Worm (Caenorhabditis elegans) whole organism, young adult: ENCODE results near the gene ced-9.

Source experiments
- F49E8.2 ChIP-seq: sonication (generic microtip); optimal IDR thresholded peaks from 3 replicates; lab custom pipeline; 2017; ENCODE audit warnings: missing genetic modification characterization, mild to moderate bottlenecking, missing compliant biosample characterization, antibody characterized with exemption, moderate library complexity; ENCODE audit not compliant: insufficient read depth
- F57C9.4 ChIP-seq: sonication (generic microtip); optimal IDR thresholded peaks from 2 replicates; lab custom pipeline; 2017; ENCODE audit warnings: mild to moderate bottlenecking, missing genetic modification characterization, missing compliant biosample characterization
- T26A5.8 ChIP-seq: sonication (generic microtip); optimal IDR thresholded peaks from 2 replicates; lab custom pipeline; 2016; ENCODE audit warnings: missing genetic modification characterization, missing compliant biosample characterization
- ccch-3 ChIP-seq: fragments of 200-800 bp; sonication (Bioruptor generic); optimal IDR thresholded peaks from 2 replicates; lab custom pipeline; 2018; ENCODE audit warnings: mild to moderate bottlenecking, missing genetic modification characterization, missing compliant biosample characterization
- cebp-1 ChIP-seq, 2 experiments: fragments of 200-800 bp in 1 of 2; sonication (Bioruptor generic) in 1 of 2; sonication (generic microtip) in 1 of 2; IDR thresholded peaks in 1 of 2; optimal IDR thresholded peaks in 1 of 2; 2 replicates each; pipeline versions ENCODE4 v1.3.6 to Lab custom; 2017 to 2022; ENCODE audit warnings: missing compliant biosample characterization in 2 of 2, missing genetic modification characterization in 2 of 2, mild to moderate bottlenecking in 1 of 2, missing genetic modification reagents in 1 of 2, moderate library complexity in 1 of 2
- him-1 ChIP-seq: sonication (generic microtip); optimal IDR thresholded peaks from 2 replicates; lab custom pipeline; 2016; ENCODE audit warnings: missing genotype, missing genetic modification reagents, missing genetic modification characterization, missing compliant biosample characterization
- lin-54 ChIP-seq: fragments of 200-800 bp; sonication (Bioruptor generic); optimal IDR thresholded peaks from 2 replicates; lab custom pipeline; 2018; ENCODE audit warnings: mild to moderate bottlenecking, missing genetic modification characterization, missing compliant biosample characterization
- lsl-1 ChIP-seq: fragments of 200-800 bp; sonication (Bioruptor generic); optimal IDR thresholded peaks from 2 replicates; lab custom pipeline; 2018; ENCODE audit warnings: mild to moderate bottlenecking, missing genetic modification characterization, moderate library complexity, missing compliant biosample characterization
- sea-2 ChIP-seq: fragments of 200-800 bp; sonication (Bioruptor generic); IDR thresholded peaks from 2 replicates; pipeline ENCODE4 v1.3.6; 2022; ENCODE audit warnings: missing genetic modification characterization, missing compliant biosample characterization
- snpc-4 ChIP-seq, 5 experiments: fragments of 150-350 bp in 1 of 5; sonication (generic microtip) in 4 of 5; optimal IDR thresholded peaks; 2 replicates each; lab custom pipeline; 2014 to 2018; ENCODE audit warnings: missing genetic modification characterization in 5 of 5, missing biosample characterization in 3 of 5, antibody characterized with exemption in 2 of 5, mild to moderate bottlenecking in 2 of 5, missing compliant biosample characterization in 2 of 5, missing genotype in 2 of 5, moderate library complexity in 2 of 5, missing genetic modification reagents in 1 of 5
- zfh-2 ChIP-seq: fragments of 200-800 bp; sonication (Bioruptor generic); conservative IDR thresholded peaks from 2 replicates; pipeline ENCODE4 v1.3.6; 2022; ENCODE audit warnings: missing genetic modification reagents, missing genetic modification characterization, missing compliant biosample characterization

ce11 chrIII:10358751-10359150 lies 23.8 kb downstream of the ced-9 start:
- no peak for TF ChIP-seq lsl-1
- TF ChIP-seq lin-54 (GFP tag; lab: Kevin White, UChicago): no peak
- TF ChIP-seq F57C9.4 (tag; lab: Kevin White, UChicago): no peak
- no peak for TF ChIP-seq him-1
- TF ChIP-seq ccch-3: no peak
- no peak for TF ChIP-seq T26A5.8 (tag; lab: Kevin White, UChicago)
- TF ChIP-seq cebp-1 (GFP tag; IDR thresholded peaks at IDR 0.05; lab: Robert Waterston, UW): no peak
- no peak for TF ChIP-seq cebp-1 (tag; optimal IDR thresholded peaks at IDR 0.05; lab: Kevin White, UChicago)
- TF ChIP-seq zfh-2 (GFP tag; lab: Robert Waterston, UW): no peak
- no peak for TF ChIP-seq snpc-4 (GFP tag; optimal IDR thresholded peaks at IDR 0.05; lab: Kevin White, UChicago)
- TF ChIP-seq snpc-4 (tag; optimal IDR thresholded peaks at IDR 0.05; lab: Kevin White, UChicago): no peak
- no peak for TF ChIP-seq F49E8.2 (tag; lab: Kevin White, UChicago)
- TF ChIP-seq sea-2 (GFP tag; lab: Robert Waterston, UW): no peak
